Fruit fly (Drosophila melanogaster): ENCODE data around the gene CG14435.

Gene CG14435

dm6 chrX:6843841-6844440, at the start of gene CG14435, which contains the start of gene Tmf (continued):
- TF ChIP-seq CG33213 (GFP tag; optimal IDR thresholded peaks at IDR 0.05) = no peak
- no peak for TF ChIP-seq repo (GFP tag; optimal IDR thresholded peaks at IDR 0.05)
- TF ChIP-seq al (GFP tag; IDR thresholded peaks at IDR 0.05) = peak; percentile 84
- TF ChIP-seq fd96Cb (tag; optimal IDR thresholded peaks at IDR 0.05) = peak; percentile 77
- peak; percentile 64 for TF ChIP-seq Scr (GFP tag; IDR thresholded peaks at IDR 0.05; ENCODE audit: partially characterized antibody)
- peak; percentile 60; the same call in 1 of the 2 replicates for TF ChIP-seq peb (GFP tag; IDR thresholded peaks at IDR 0.05)
- TF ChIP-seq shn (GFP tag; optimal IDR thresholded peaks at IDR 0.05) = peak; percentile 40
- TF ChIP-seq CG13424 (tag; optimal IDR thresholded peaks at IDR 0.05) = peak; percentile 90
- peak; percentile 67 for TF ChIP-seq gsb-n (tag; optimal IDR thresholded peaks at IDR 0.05)
- TF ChIP-seq sc (optimal IDR thresholded peaks at IDR 0.05) = no peak
- peak; percentile 58 for TF ChIP-seq sc (GFP tag; optimal IDR thresholded peaks at IDR 0.05)
- TF ChIP-seq CG10321 (GFP tag; IDR thresholded peaks at IDR 0.05) = no peak
- TF ChIP-seq dmrt11E (tag; optimal IDR thresholded peaks at IDR 0.05) = peak; percentile 84
- peak in 1 of 3 experiments; percentile 88 for TF ChIP-seq lola (GFP tag; optimal IDR thresholded peaks at IDR 0.05)
- 0 out of 3 replicates have a peak, but pooled peaks have one; percentile 41 for TF ChIP-seq sr (GFP tag; IDR thresholded peaks at IDR 0.05)
- TF ChIP-seq so (GFP tag; IDR thresholded peaks at IDR 0.05) = peak; percentile 57; the same call in 2 of the 3 replicates
- TF ChIP-seq Doc3 (GFP tag; IDR thresholded peaks at IDR 0.05; ENCODE audit: partially characterized antibody) = no peak
- no peak for TF ChIP-seq sna (GFP tag; IDR thresholded peaks at IDR 0.05; ENCODE audit: partially characterized antibody)
- no peak for TF ChIP-seq CG1603 (tag; optimal IDR thresholded peaks at IDR 0.05)
- peak; percentile 60 for TF ChIP-seq YL-1 (GFP tag; optimal IDR thresholded peaks at IDR 0.05)
- TF ChIP-seq jigr1 (GFP tag; IDR thresholded peaks at IDR 0.05) = peak; percentile 66; the same call in 1 of the 3 replicates
- peak; percentile 66 for TF ChIP-seq CG15601 (tag; optimal IDR thresholded peaks at IDR 0.05)
- peak; percentile 35 for TF ChIP-seq Lhr (GFP tag; optimal IDR thresholded peaks at IDR 0.05)
- TF ChIP-seq CG13296 (GFP tag; optimal IDR thresholded peaks at IDR 0.05) = peak; percentile 71
- TF ChIP-seq Lim3 (GFP tag; IDR thresholded peaks at IDR 0.05) = peak; percentile 69; the same call in 1 of the 2 replicates
- peak; percentile 28 for TF ChIP-seq fu2 (GFP tag; optimal IDR thresholded peaks at IDR 0.05)
- no peak for TF ChIP-seq CG15073 (GFP tag; optimal IDR thresholded peaks at IDR 0.05)
- no peak for TF ChIP-seq sima (GFP tag; optimal IDR thresholded peaks at IDR 0.05)
- TF ChIP-seq CG8290 (GFP tag; optimal IDR thresholded peaks at IDR 0.05) = peak; percentile 41
- TF ChIP-seq CG8290 (tag; optimal IDR thresholded peaks at IDR 0.05) = peak in 1 of 2 experiments; percentile 56
- TF ChIP-seq Hr78 (GFP tag; optimal IDR thresholded peaks at IDR 0.05) = peak in 1 of 2 experiments; percentile 46
- TF ChIP-seq slp2 (GFP tag; optimal IDR thresholded peaks at IDR 0.05) = peak; percentile 40
- TF ChIP-seq CG1602 (GFP tag; optimal IDR thresholded peaks at IDR 0.05) = peak; percentile 85
- peak; percentile 49 for TF ChIP-seq ATbp (GFP tag; optimal IDR thresholded peaks at IDR 0.05)
- TF ChIP-seq dysf (GFP tag; IDR thresholded peaks at IDR 0.05) = peak; percentile 91
- TF ChIP-seq corto (GFP tag; optimal IDR thresholded peaks at IDR 0.05) = no peak
- TF ChIP-seq CG31388 (GFP tag; optimal IDR thresholded peaks at IDR 0.05) = peak; percentile 17
- TF ChIP-seq Dek (tag; optimal IDR thresholded peaks at IDR 0.05) = peak; percentile 79
- peak; percentile 89 for TF ChIP-seq Aef1 (GFP tag; IDR thresholded peaks at IDR 0.05)
- no peak for TF ChIP-seq bigmax (GFP tag; optimal IDR thresholded peaks at IDR 0.05)
- TF ChIP-seq CG2202 (tag; optimal IDR thresholded peaks at IDR 0.05) = peak; percentile 19
- TF ChIP-seq H15 (GFP tag; IDR thresholded peaks at IDR 0.05) = peak; percentile 82
- TF ChIP-seq CG3407 (GFP tag; optimal IDR thresholded peaks at IDR 0.05) = peak; percentile 54
- peak; percentile 54 for TF ChIP-seq CG5245 (GFP tag; optimal IDR thresholded peaks at IDR 0.05)
- TF ChIP-seq HLH4C (GFP tag; IDR thresholded peaks at IDR 0.05; ENCODE audit: partially characterized antibody) = peak; percentile 56; the same call in 1 of the 3 replicates
- peak; percentile 28 for TF ChIP-seq Antp (GFP tag; optimal IDR thresholded peaks at IDR 0.05)
- no peak for TF ChIP-seq disco-r (GFP tag; optimal IDR thresholded peaks at IDR 0.05)
- peak; percentile 56 for TF ChIP-seq salm (tag; optimal IDR thresholded peaks at IDR 0.05)
- peak; percentile 89 for TF ChIP-seq bcd (GFP tag; optimal IDR thresholded peaks at IDR 0.05)
- TF ChIP-seq CG6272 (GFP tag; IDR thresholded peaks at IDR 0.05) = peak; percentile 87

Data from whole organism, embryonic.